Fruit fly (Drosophila melanogaster): ENCODE measurements around the gene CG31609.

CG31609 gene

dm6 chr2L:9133169-9133568 lies 35.8 kb downstream of the CG31609 start:
- TF ChIP-seq CG17801 (GFP tag; optimal IDR thresholded peaks at IDR 0.05; ENCODE audit: partially characterized antibody), result no peak

dm6 chr2L:9134209-9134608 lies 36.8 kb downstream of the CG31609 start:
- TF ChIP-seq CG17801 (GFP tag; optimal IDR thresholded peaks at IDR 0.05; ENCODE audit: partially characterized antibody), result no peak

- no peak for TF ChIP-seq CG17801 (GFP tag; optimal IDR thresholded peaks at IDR 0.05; ENCODE audit: partially characterized antibody)
Measured at dm6 chr2L:9134940-9135339, 37.6 kb downstream of the CG31609 start.

- TF ChIP-seq CG17801 (GFP tag; optimal IDR thresholded peaks at IDR 0.05; ENCODE audit: partially characterized antibody), result no peak
Measured at dm6 chr2L:9136712-9137111, 39.3 kb downstream of the CG31609 start.

dm6 chr2L:9140945-9141440 lies 43.6 kb downstream of the CG31609 start:
- no peak for TF ChIP-seq CG17801 (GFP tag; optimal IDR thresholded peaks at IDR 0.05; ENCODE audit: partially characterized antibody)

dm6 chr2L:9145761-9146160 lies 48.4 kb downstream of the CG31609 start:
- TF ChIP-seq CG17801 (GFP tag; optimal IDR thresholded peaks at IDR 0.05; ENCODE audit: partially characterized antibody), result no peak

dm6 chr2L:9146270-9146975 lies 49.1 kb downstream of the CG31609 start:
- no peak for TF ChIP-seq CG17801 (GFP tag; optimal IDR thresholded peaks at IDR 0.05; ENCODE audit: partially characterized antibody)
